Worm (Caenorhabditis elegans): Measurements from ENCODE around the gene F16B4.7.

DNA sequence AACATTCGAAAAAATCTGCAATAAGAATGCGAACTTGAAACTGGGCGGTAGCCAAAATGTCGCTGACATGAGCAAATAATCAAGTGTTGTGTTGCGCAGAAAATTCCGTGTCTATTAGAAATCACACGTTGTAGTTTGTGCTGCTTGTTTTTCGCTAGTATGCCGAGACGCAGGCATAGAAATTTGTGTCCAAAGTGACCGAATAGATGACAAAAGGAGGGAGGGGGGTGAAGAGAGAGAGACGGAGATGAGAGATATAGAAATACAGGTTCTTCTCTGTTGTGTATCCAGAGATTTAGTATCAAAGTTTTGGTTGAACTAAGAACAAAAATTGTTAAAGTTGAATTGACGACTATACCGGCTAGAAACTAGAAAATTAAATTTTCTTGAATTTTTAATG, 41.8 kb downstream of the F16B4.7 start:
- TF ChIP-seq him-1 (tag; optimal IDR thresholded peaks at IDR 0.05) (no peak), W03F9.2 (tag; optimal IDR thresholded peaks at IDR 0.05) (no peak), dao-5 (tag; optimal IDR thresholded peaks at IDR 0.05) (no peak)
